Fruit fly (Drosophila melanogaster) Kc167 (cell line): ENCODE data around the gene CG14431.

Experiments
- Myc ChIP-seq: fragments of >200 bp; optimal IDR thresholded peaks from 2 replicates; lab custom pipeline; 2017; ENCODE audit warnings: missing external identifiers
- Sin3A ChIP-seq: fragments of >200 bp; optimal IDR thresholded peaks from 2 replicates; lab custom pipeline; 2018; ENCODE audit warnings: missing external identifiers
- h ChIP-seq: fragments of >200 bp; optimal IDR thresholded peaks from 3 replicates; lab custom pipeline; 2018; ENCODE audit warnings: missing external identifiers
- insv ChIP-seq: fragments of >200 bp; optimal IDR thresholded peaks from 3 replicates; lab custom pipeline; 2018; ENCODE audit warnings: missing external identifiers
- psq ChIP-seq: fragments of >200 bp; optimal IDR thresholded peaks from 2 replicates; lab custom pipeline; 2017; ENCODE audit warnings: missing external identifiers
- ttk ChIP-seq: sonication (Bioruptor generic); optimal IDR thresholded peaks from 2 replicates; lab custom pipeline; 2017; ENCODE audit warnings: missing external identifiers

Gene CG14431

DNA sequence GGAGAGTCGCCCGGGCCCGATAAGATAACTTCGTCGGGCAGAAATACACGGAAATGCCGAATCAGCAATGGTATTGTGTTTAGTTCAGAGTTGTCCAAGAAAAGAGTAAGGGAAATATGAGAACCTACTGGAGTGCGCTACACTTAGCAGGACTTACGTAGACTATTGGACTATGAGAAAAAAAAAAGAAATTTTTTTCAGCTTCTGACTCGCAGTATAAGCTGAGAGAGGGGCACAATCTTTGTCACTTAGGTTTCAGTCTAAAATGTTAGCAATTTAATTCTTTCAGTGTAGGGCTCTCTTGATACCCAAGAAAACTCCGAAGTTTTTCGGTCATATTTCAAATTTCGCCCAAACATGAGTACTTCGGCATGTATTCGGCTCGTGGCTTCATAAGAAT is 85.7 kb downstream of the CG14431 start:
- no peak for TF ChIP-seq ttk
- no peak for TF ChIP-seq Myc

DNA sequence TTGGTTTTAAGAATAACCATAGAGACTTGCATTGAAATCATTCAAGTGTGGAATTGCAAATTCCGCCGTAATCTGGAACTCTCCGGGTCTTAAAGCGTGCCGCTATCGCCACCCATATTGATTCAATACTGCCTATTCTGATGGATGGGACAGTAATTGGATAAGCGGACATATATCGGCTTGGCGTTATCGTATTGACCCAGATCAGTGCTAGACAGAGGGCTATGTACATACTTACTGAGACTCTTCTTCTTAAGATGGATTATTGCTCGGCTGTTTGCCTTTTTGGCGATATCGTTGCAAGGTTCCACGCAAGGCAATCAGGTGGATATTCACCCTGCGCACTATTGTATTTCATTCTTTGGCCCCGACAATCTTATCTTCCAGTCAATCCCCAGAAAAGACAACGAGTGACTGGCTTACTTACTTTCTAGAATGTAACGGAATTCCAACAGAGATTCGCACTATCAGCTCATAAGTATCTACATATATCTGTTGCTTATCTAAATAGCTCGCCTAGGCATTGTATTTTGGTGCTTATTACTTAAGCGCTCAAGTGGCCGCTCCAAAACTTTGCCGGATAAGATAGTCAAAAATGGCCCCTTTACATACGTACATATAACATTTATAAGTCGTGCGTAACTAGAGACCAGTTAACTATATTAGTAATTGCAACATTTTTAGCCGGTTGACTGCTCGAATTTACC is 86.5 kb downstream of the CG14431 start:
- TF ChIP-seq psq (lab: Kevin White, UChicago) (no peak), Sin3A (lab: Kevin White, UChicago) (no peak), insv (no peak), ttk (no peak)

DNA sequence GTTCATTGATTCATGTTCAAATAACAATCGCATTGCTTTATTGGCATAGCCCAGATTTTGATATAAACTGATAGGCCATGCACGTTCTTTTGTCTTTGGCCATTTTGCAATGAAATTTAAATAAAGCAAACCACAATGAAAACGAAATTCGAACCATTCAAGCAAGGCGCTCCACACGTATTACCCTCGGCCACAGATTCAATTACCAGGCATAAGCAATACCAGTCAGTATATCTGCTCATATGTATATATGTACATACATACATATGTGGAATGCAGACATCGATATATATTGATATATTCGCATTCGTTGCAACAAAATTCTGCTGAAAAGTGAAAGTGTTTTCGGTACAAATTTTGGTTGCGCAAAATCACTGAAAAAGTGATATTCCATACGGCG is 87.2 kb downstream of the CG14431 start:
- TF ChIP-seq insv, result no peak
- TF ChIP-seq psq (lab: Kevin White, UChicago), result no peak
- no peak for TF ChIP-seq Myc
- TF ChIP-seq ttk, result no peak
- TF ChIP-seq h, result no peak
- no peak for TF ChIP-seq Sin3A (lab: Kevin White, UChicago)

DNA sequence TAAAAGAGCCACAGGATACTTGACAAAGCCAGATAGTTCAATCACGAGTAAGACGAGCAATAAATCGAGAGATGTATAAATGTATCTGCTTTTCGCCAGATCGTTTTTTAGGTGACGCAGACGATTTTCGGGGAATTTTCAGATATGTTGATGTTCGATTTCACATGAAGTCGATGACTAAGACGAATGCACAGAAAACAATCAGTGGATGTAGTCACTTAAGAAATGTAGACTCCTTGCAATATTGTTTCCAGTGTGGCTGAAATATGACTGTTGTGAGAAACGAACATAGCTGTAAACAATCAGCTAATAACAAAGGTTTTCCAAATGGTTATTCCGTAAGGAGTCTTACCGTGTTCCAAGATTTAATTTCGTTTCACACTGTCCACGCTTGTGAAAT is 88.1 kb downstream of the CG14431 start:
- no peak for TF ChIP-seq Sin3A (lab: Kevin White, UChicago)
- no peak for TF ChIP-seq psq (lab: Kevin White, UChicago)
- TF ChIP-seq Myc, result no peak
- no peak for TF ChIP-seq insv
- no peak for TF ChIP-seq h
- no peak for TF ChIP-seq ttk

DNA sequence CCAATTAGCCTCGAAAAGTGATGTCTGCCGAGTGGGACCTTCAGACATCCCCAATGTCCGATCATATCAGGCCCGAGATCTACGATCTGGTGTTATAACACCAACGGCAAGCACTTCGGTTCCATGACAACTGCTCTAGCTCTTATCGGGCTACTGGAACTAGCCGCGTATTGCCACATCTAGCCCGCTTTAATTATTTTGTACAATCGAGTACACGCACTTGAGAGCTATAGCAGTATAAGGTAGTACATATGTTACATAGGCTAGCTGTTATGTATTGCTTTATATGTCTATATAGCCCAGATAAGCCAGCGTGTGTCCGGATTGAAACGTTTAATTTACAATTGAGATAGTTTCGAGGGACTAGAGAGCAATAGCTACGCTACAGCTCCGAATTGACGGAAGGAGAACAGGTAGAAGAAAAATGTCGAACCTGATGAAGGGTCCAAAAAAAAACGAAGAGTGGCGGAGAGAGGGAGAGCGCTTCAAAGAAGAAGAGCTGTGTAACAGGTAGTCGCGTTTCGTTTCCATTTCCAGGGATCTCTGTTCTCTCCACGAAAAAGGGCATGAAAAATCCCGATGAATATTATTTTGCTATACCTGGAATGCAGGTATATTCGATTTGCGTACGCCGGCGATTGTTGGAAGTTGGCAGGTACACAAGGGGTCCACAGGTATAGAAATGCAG is 89.0 kb downstream of the CG14431 start:
- TF ChIP-seq h, result no peak
- no peak for TF ChIP-seq ttk
- no peak for TF ChIP-seq psq (lab: Kevin White, UChicago)
- TF ChIP-seq insv, result no peak
- TF ChIP-seq Myc, result no peak
- TF ChIP-seq Sin3A (lab: Kevin White, UChicago), result no peak

DNA sequence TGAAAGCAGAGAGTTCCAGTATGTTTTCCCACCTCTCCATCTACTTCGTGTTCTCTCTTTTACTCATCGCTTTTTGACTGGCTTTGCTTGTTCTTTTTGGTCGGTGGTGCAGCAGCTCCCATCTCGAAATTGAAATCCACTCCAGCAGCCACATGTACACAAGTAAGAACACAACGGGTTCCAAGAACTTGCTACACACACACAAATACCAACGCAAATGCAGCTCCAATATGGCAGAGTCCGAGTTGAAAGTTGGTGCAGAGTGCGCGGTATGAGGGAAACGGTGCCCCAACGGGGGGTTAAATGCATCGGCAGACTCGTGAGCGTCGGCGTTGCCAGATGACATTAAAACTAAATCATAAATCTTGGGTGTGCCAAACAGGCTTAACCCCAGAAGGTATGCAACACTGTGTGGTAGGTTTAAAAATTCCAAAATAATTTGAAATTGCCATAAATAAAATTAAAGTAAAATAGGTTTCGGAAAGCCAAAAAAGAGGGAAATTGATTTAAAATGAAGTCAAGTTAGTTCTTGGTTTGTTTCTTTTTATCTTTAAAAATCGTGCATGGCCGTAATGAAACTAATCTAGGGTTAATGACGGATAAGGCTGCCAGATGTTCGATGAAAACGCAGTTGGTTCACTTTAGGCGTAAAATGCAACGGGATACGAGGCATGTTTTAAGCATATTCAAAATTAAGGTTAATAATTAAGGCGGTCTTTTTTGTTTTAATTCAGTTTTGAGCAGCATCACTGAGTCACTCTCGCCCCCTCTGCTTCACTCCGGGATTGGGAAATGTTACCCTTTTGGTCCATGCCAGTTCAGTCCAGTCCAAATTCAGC is 89.8 kb downstream of the CG14431 start:
- TF ChIP-seq insv (no peak), ttk (no peak), Myc (no peak), h (no peak), psq (lab: Kevin White, UChicago) (no peak), Sin3A (lab: Kevin White, UChicago) (no peak)

DNA sequence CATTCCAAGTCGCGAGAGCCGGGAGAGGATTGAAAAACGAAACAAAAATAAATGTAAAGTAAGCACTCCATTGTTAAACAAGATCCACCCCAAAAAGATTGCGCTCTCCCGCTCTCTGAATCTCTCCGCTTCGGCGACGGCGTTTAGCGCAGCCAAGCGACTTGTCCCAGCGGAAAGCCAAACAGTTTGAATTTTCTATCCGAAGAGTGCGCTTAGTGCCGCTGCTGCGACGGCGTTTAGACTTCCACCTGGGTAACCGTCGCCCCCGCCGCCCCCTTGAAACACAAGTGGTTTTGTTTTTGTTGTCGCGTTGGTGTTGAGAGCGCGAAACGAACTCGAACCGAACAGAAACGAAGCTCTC is 90.4 kb downstream of the CG14431 start, which contains the start of gene Inx2:
Inx2 (plus strand) TSS at position 181 of the 361 bp plus-strand sequence.
- TF ChIP-seq Myc (no peak), h (no peak), ttk (no peak), Sin3A (lab: Kevin White, UChicago) (no peak), insv (no peak), psq (lab: Kevin White, UChicago) (no peak)

DNA sequence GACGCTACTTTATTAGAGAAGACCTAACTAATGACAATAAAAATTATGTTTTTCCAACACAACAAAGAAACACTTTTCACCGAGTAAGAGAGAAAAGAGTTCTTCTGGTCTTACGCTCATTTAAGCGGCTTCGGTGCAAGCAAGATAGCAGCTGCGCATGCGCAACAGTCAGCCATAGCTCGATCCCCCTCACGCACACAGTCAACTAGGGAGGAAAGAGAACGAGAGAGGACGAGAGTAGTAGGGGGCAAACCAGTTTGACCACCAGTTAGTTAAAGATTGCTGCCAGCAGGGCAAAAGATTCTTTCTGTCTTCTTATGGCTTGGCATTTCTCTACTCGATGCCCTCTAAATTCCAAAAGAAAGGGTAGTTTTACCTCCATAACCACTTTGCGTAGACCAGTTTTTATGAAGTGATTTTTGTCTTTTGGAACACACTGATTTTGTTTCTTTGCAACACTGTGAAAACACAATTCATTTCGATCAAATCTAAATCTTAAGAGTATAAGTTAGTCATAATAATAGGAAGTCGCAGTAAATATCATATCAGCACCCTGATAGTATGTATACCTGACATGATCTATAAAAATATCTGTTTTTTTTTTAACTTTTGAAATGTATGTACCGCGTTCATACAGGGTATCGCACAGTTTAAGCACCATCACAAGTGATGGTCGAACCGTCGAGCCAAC is 92.5 kb downstream of the CG14431 start:
- TF ChIP-seq Sin3A (lab: Kevin White, UChicago) (no peak), h (no peak), Myc (no peak), insv (no peak), psq (lab: Kevin White, UChicago) (no peak), ttk (no peak)

DNA sequence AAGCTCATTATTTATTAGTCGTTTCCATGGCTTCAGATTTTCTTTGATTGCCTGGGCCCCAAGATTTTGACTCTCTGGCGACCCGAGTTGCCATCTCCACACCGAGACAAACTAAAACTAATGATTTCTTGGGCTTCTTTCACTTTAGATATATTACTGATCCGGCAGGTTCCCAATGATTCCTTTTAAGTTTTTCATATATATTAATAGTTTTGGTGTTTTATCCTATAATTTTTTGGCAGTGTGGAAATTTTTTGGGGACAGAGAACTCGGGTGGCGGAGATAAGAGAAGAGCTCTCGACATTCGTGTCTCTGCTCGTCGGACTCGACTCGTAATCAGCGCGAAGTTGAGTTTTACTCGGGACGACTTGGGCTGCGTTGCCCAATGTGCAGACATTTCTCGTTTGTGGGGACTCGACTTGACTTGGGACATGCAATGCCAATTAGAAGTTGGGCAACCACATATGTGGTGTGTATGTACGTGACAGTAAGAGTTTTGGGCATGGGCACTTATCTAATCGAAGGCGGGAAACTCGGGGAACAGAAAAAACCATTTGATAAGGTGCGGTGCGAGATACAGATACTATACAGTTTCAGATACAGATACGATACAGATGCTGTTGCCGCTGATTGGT is 93.2 kb downstream of the CG14431 start:
- TF ChIP-seq insv (no peak), Sin3A (lab: Kevin White, UChicago) (no peak), ttk (no peak), h (no peak), Myc (no peak), psq (lab: Kevin White, UChicago) (no peak)

DNA sequence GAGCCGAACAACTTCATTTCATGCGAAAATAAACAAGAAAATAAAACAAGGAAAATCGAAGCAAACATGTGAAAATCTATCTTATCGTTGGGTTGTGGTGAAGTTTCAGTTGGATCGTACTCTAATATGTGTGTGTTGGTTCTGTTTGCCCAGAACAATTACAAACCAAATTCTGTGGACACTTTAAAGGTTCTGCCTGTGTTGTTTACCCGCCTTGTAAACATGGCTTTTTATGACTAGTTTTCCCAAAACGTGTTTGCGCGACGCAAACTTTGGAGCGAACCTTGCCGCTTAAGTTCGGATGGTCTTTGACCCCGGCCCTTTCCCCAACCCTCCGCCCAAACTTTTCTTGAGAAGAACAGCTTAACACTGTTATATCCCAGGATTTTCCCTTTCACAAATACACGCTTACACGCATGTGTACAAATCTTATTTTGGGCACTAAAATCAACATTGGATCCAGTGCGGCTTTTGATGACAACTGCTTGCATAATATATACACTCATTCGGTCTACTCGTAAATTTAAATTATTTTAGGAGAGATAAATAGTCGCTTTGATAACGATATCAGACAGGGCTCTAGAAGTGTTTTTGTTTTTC is 96.1 kb downstream of the CG14431 start:
- TF ChIP-seq insv (no peak), psq (lab: Kevin White, UChicago) (no peak), h (no peak), Myc (no peak), ttk (no peak), Sin3A (lab: Kevin White, UChicago) (no peak)

DNA sequence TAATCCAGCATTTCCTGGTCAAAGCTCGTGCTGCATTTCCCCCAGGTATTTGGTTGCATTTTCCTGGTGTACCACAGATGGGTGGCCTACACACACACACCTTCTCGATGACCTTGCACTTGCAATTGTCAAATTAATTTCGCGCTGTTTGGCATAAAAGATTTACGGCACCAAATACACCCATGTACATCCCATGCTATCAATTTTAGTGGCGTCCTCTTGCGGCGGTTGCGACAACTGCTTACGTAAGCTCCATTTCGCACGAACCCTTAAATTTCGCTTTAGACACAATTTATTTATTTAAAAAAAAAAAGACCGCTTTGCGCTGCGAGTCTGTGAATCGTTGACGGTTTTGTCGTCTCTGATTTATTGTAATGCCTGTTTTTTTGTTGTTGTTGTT is 97.4 kb downstream of the CG14431 start:
- TF ChIP-seq psq (lab: Kevin White, UChicago), result no peak
- TF ChIP-seq ttk, result no peak
- no peak for TF ChIP-seq Sin3A (lab: Kevin White, UChicago)
- no peak for TF ChIP-seq h
- TF ChIP-seq insv, result no peak
- TF ChIP-seq Myc, result no peak

DNA sequence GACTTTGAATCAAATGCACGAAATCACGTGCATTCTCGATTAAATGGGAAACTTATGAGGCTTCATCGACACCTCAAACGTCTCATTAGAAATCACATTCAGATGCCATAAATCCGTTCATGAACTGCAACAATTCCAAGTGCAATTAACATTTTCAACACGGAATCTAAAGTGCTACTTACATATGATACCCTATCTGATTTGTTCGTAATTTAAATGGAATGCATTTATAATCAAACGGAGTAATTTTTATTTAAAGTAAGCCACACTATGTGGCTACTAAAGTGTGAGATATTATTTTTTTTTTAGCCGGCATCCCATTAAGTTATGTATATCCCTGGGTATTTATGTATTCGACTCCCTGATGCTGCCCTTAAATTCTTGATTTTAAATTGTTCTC is 99.6 kb downstream of the CG14431 start:
- no peak for TF ChIP-seq Sin3A (lab: Kevin White, UChicago)
- TF ChIP-seq ttk, result no peak
- TF ChIP-seq psq (lab: Kevin White, UChicago), result no peak
- TF ChIP-seq Myc, result no peak
